Fruit fly (Drosophila melanogaster) whole organism, prepupa: ENCODE results near the gene Muted.

ENCODE experiments used
- Blimp-1 ChIP-seq: fragments of 200-800 bp; sonication (Bioruptor generic); optimal IDR thresholded peaks from 3 replicates; lab custom pipeline; 2017; ENCODE audit warnings: missing biosample characterization, missing genetic modification characterization, mild to moderate bottlenecking, moderate library complexity, missing genetic modification reagents
- CG10631 ChIP-seq: fragments of 200-800 bp; sonication (Bioruptor generic); optimal IDR thresholded peaks from 2 replicates; lab custom pipeline; 2016; ENCODE audit warnings: missing biosample characterization, missing genetic modification characterization
- CG10669 ChIP-seq: fragments of 200-800 bp; sonication (Bioruptor generic); optimal IDR thresholded peaks from 3 replicates; lab custom pipeline; 2018; ENCODE audit warnings: missing biosample characterization, mild to moderate bottlenecking, missing genetic modification characterization, moderate library complexity
- CG11294 ChIP-seq: fragments of 200-800 bp; sonication (Bioruptor generic); IDR thresholded peaks from 2 replicates; pipeline ENCODE4 v1.3.6; 2022; ENCODE audit warnings: missing biosample characterization, missing genetic modification characterization
- CG11762 ChIP-seq: fragments of 200-800 bp; sonication (Bioruptor generic); optimal IDR thresholded peaks from 3 replicates; lab custom pipeline; 2016; ENCODE audit warnings: missing biosample characterization, missing genetic modification characterization; ENCODE audit not compliant: insufficient read depth
- CG11902 ChIP-seq: fragments of 200-800 bp; sonication (Bioruptor generic); optimal IDR thresholded peaks from 3 replicates; lab custom pipeline; 2016; ENCODE audit warnings: missing biosample characterization, missing genetic modification characterization
- CG15336 ChIP-seq: fragments of 200-800 bp; sonication (Bioruptor generic); IDR thresholded peaks from 2 replicates; pipeline ENCODE4 v1.3.6; 2022; ENCODE audit warnings: missing biosample characterization, missing genetic modification characterization
- CG1621 ChIP-seq: fragments of 200-800 bp; sonication (Bioruptor generic); optimal IDR thresholded peaks from 3 replicates; lab custom pipeline; 2018; ENCODE audit warnings: missing biosample characterization, mild to moderate bottlenecking, missing genetic modification characterization
- CG3032 ChIP-seq: fragments of 200-800 bp; optimal IDR thresholded peaks from 2 replicates; lab custom pipeline; 2019; ENCODE audit warnings: missing biosample characterization, mild to moderate bottlenecking, missing genetic modification characterization, moderate library complexity
- CG31627 ChIP-seq: fragments of 200-800 bp; sonication (Bioruptor generic); optimal IDR thresholded peaks from 3 replicates; lab custom pipeline; 2016; ENCODE audit warnings: missing biosample characterization, missing genetic modification characterization
- CG32006 ChIP-seq: fragments of 200-800 bp; sonication (Bioruptor generic); optimal IDR thresholded peaks from 3 replicates; lab custom pipeline; 2017; ENCODE audit warnings: missing biosample characterization, mild to moderate bottlenecking, missing genetic modification characterization
- CG34406 ChIP-seq: fragments of 200-800 bp; sonication (Bioruptor generic); optimal IDR thresholded peaks from 3 replicates; lab custom pipeline; 2016; ENCODE audit warnings: missing biosample characterization, missing genetic modification characterization
- CG3919 ChIP-seq: fragments of 200-800 bp; sonication (Bioruptor generic); optimal IDR thresholded peaks from 3 replicates; lab custom pipeline; 2016; ENCODE audit warnings: missing biosample characterization, missing genetic modification characterization
- CG4318 ChIP-seq: fragments of 200-800 bp; sonication (Bioruptor generic); optimal IDR thresholded peaks from 3 replicates; lab custom pipeline; 2017; ENCODE audit warnings: missing biosample characterization, mild to moderate bottlenecking, missing genetic modification characterization
- CG6163 ChIP-seq: fragments of 200-800 bp; sonication (Bioruptor generic); IDR thresholded peaks from 3 replicates; pipeline ENCODE4 v1.3.6; 2022; ENCODE audit warnings: missing biosample characterization, missing genetic modification characterization
- CG6276 ChIP-seq: fragments of 200-800 bp; sonication (Bioruptor generic); optimal IDR thresholded peaks from 2 replicates; lab custom pipeline; 2017; ENCODE audit warnings: missing biosample characterization, mild to moderate bottlenecking, missing genetic modification characterization
- CG6808 ChIP-seq: fragments of 200-800 bp; sonication (Bioruptor generic); optimal IDR thresholded peaks from 3 replicates; lab custom pipeline; 2017; ENCODE audit warnings: missing biosample characterization, missing genetic modification characterization, mild to moderate bottlenecking, moderate library complexity, missing genetic modification reagents
- CG6854 ChIP-seq: fragments of 200-800 bp; sonication (Bioruptor generic); optimal IDR thresholded peaks from 2 replicates; lab custom pipeline; 2017; ENCODE audit warnings: missing biosample characterization, mild to moderate bottlenecking, missing genetic modification characterization
- CG8119 ChIP-seq: fragments of 200-800 bp; sonication (Bioruptor generic); IDR thresholded peaks from 3 replicates; pipeline ENCODE4 v1.3.6; 2022; ENCODE audit warnings: missing biosample characterization, missing genetic modification characterization
- CG9139 ChIP-seq: fragments of 200-800 bp; sonication (Bioruptor generic); optimal IDR thresholded peaks from 3 replicates; lab custom pipeline; 2017; ENCODE audit warnings: missing biosample characterization, mild to moderate bottlenecking, missing genetic modification characterization
- Eip75B ChIP-seq: fragments of 200-800 bp; sonication (Bioruptor generic); optimal IDR thresholded peaks from 3 replicates; lab custom pipeline; 2016; ENCODE audit warnings: missing biosample characterization, missing genetic modification characterization
- Eip78C ChIP-seq: fragments of 200-800 bp; sonication (Bioruptor generic); peaks from one replicate; lab custom pipeline; 2016; ENCODE audit warnings: missing biosample characterization, missing genetic modification characterization
- Eip93F ChIP-seq: fragments of 200-800 bp; sonication (Bioruptor generic); optimal IDR thresholded peaks from 2 replicates; lab custom pipeline; 2016; ENCODE audit warnings: missing biosample characterization, mild to moderate bottlenecking, missing genetic modification characterization
- Ets21C ChIP-seq: fragments of 200-800 bp; sonication (Bioruptor generic); optimal IDR thresholded peaks from 3 replicates; lab custom pipeline; 2016; ENCODE audit warnings: missing biosample characterization, missing genetic modification characterization
- Hr38 ChIP-seq: sonication (Bioruptor generic); optimal IDR thresholded peaks from 2 replicates; lab custom pipeline; 2016; ENCODE audit warnings: missing biosample characterization, missing genetic modification characterization
- Hr39 ChIP-seq: fragments of 200-800 bp; sonication (Bioruptor generic); optimal IDR thresholded peaks from 2 replicates; lab custom pipeline; 2016; ENCODE audit warnings: missing biosample characterization, missing genetic modification characterization
- Hr4 ChIP-seq: fragments of 200-800 bp; sonication (Bioruptor generic); optimal IDR thresholded peaks from 3 replicates; lab custom pipeline; 2016; ENCODE audit warnings: missing biosample characterization, missing genetic modification characterization
- Lpt ChIP-seq: fragments of 200-800 bp; sonication (Bioruptor generic); optimal IDR thresholded peaks from 3 replicates; lab custom pipeline; 2016; ENCODE audit warnings: missing biosample characterization, missing genetic modification characterization
- Met ChIP-seq: fragments of 200-800 bp; sonication (Bioruptor generic); optimal IDR thresholded peaks from 3 replicates; lab custom pipeline; 2016; ENCODE audit warnings: missing biosample characterization, missing genetic modification characterization
- Smox ChIP-seq: fragments of 200-800 bp; sonication (Bioruptor generic); optimal IDR thresholded peaks from 3 replicates; lab custom pipeline; 2016; ENCODE audit warnings: missing biosample characterization, missing genetic modification characterization
- Sox14 ChIP-seq: fragments of 200-800 bp; sonication (Bioruptor generic); optimal IDR thresholded peaks from 3 replicates; lab custom pipeline; 2016; ENCODE audit warnings: missing biosample characterization, missing genetic modification characterization
- Sox15 ChIP-seq: fragments of 200-800 bp; sonication (Bioruptor generic); optimal IDR thresholded peaks from 3 replicates; lab custom pipeline; 2016; ENCODE audit warnings: missing biosample characterization, missing genetic modification characterization
- cyc ChIP-seq: fragments of 200-800 bp; sonication (Bioruptor generic); optimal IDR thresholded peaks from 3 replicates; lab custom pipeline; 2016; ENCODE audit warnings: missing biosample characterization, missing genetic modification characterization
- dac ChIP-seq: fragments of 200-800 bp; sonication (Bioruptor generic); optimal IDR thresholded peaks from 2 replicates; lab custom pipeline; 2017; ENCODE audit warnings: missing biosample characterization, mild to moderate bottlenecking, missing genetic modification characterization
- eg ChIP-seq: fragments of 200-800 bp; sonication (Bioruptor generic); IDR thresholded peaks from 3 replicates; pipeline ENCODE4 v1.3.6; 2022; ENCODE audit warnings: missing biosample characterization, missing genetic modification characterization
- esn ChIP-seq: fragments of 200-800 bp; sonication (Bioruptor generic); optimal IDR thresholded peaks from 2 replicates; lab custom pipeline; 2016; ENCODE audit warnings: missing biosample characterization, mild to moderate bottlenecking, missing genetic modification characterization, moderate library complexity
- fd85E ChIP-seq: fragments of 200-800 bp; sonication (Bioruptor generic); optimal IDR thresholded peaks from 3 replicates; lab custom pipeline; 2016; ENCODE audit warnings: missing biosample characterization, missing genetic modification characterization
- fkh ChIP-seq: fragments of 200-800 bp; sonication (Bioruptor generic); optimal IDR thresholded peaks from 3 replicates; lab custom pipeline; 2017; ENCODE audit warnings: missing biosample characterization, mild to moderate bottlenecking, missing genetic modification characterization, moderate library complexity
- lz ChIP-seq: fragments of 200-800 bp; sonication (Bioruptor generic); optimal IDR thresholded peaks from 3 replicates; lab custom pipeline; 2016; ENCODE audit warnings: missing biosample characterization, missing genetic modification characterization
- net ChIP-seq: fragments of 200-800 bp; sonication (Bioruptor generic); optimal IDR thresholded peaks from 3 replicates; lab custom pipeline; 2016; ENCODE audit warnings: missing biosample characterization, missing genetic modification characterization
- pdm3 ChIP-seq: fragments of 200-800 bp; sonication (Bioruptor generic); optimal IDR thresholded peaks from 3 replicates; lab custom pipeline; 2016; ENCODE audit warnings: missing biosample characterization, missing genetic modification characterization
- salr ChIP-seq, 2 experiments: fragments of 200-800 bp; sonication (Bioruptor generic); optimal IDR thresholded peaks; 3 replicates each; lab custom pipeline; 2016 to 2018; ENCODE audit warnings: missing biosample characterization in 2 of 2, missing genetic modification characterization in 2 of 2, mild to moderate bottlenecking in 1 of 2
- ss ChIP-seq, 2 experiments: fragments of 200-800 bp; sonication (Bioruptor generic); optimal IDR thresholded peaks; 2 replicates in 1 of 2; 3 replicates in 1 of 2; lab custom pipeline; 2017 to 2018; ENCODE audit warnings: mild to moderate bottlenecking in 2 of 2, missing biosample characterization in 2 of 2, missing genetic modification characterization in 2 of 2, moderate library complexity in 1 of 2
- svp ChIP-seq: fragments of 200-800 bp; sonication (Bioruptor generic); peaks from one replicate; lab custom pipeline; 2016; ENCODE audit warnings: missing biosample characterization, missing genetic modification characterization
- vri ChIP-seq: fragments of 200-800 bp; sonication (Bioruptor generic); optimal IDR thresholded peaks from 3 replicates; lab custom pipeline; 2016; ENCODE audit warnings: missing biosample characterization, mild to moderate bottlenecking, missing genetic modification characterization

Muted gene

dm6 chr3R:22356464-22357410 lies 5.7 kb upstream of the Muted start, which contains the start of gene Sar1:
Sar1 (plus strand) TSS chr3R:22356685.
- TF ChIP-seq CG34406 (GFP tag; lab: Kevin White, UChicago) (no peak), Met (GFP tag; lab: Kevin White, UChicago) (peak; percentile 51), Lpt (GFP tag; lab: Kevin White, UChicago) (no peak), CG3919 (GFP tag; lab: Kevin White, UChicago) (peak; percentile 1), Eip78C (GFP tag; lab: Kevin White, UChicago) (peak; percentile 57), CG6854 (GFP tag; lab: Kevin White, UChicago) (peak; percentile 68), Blimp-1 (GFP tag; lab: Kevin White, UChicago) (peak; percentile 96), CG31627 (peak; percentile 2), CG1621 (tag; lab: Kevin White, UChicago) (peak; percentile 62), Smox (GFP tag; lab: Kevin White, UChicago) (no peak), CG6276 (peak; percentile 41), Hr39 (GFP tag; lab: Kevin White, UChicago) (peak; percentile 17), CG6808 (peak; percentile 58), ss (GFP tag; optimal IDR thresholded peaks at IDR 0.05; lab: Kevin White, UChicago) (peak; percentile 44 to 60), CG15336 (GFP tag; lab: Robert Waterston, UW) (no peak), svp (GFP tag; lab: Kevin White, UChicago) (peak; percentile 44), CG11902 (GFP tag; lab: Kevin White, UChicago) (no peak), Sox14 (GFP tag; lab: Kevin White, UChicago) (peak; percentile 71), CG4318 (GFP tag; lab: Kevin White, UChicago) (no peak), Eip75B (peak; percentile 73), Hr38 (GFP tag; lab: Kevin White, UChicago) (no peak), Sox15 (GFP tag; lab: Kevin White, UChicago) (no peak), CG11294 (GFP tag; lab: Robert Waterston, UW) (no peak), vri (GFP tag; lab: Kevin White, UChicago) (peak; percentile 75), CG3032 (tag; lab: Kevin White, UChicago) (no peak), CG10631 (no peak), fkh (GFP tag; lab: Kevin White, UChicago) (no peak), Ets21C (GFP tag; lab: Kevin White, UChicago) (no peak), cyc (peak; percentile 1)

dm6 chr3R:22357942-22358341 lies 4.5 kb upstream of the Muted start:
- no peak for TF ChIP-seq Ets21C (GFP tag; lab: Kevin White, UChicago)
- TF ChIP-seq fd85E (GFP tag; lab: Kevin White, UChicago) = no peak
- TF ChIP-seq fkh (GFP tag; lab: Kevin White, UChicago) = peak; percentile 43
- no peak for TF ChIP-seq CG15336 (GFP tag; lab: Robert Waterston, UW)
- TF ChIP-seq CG6276 = no peak
- TF ChIP-seq CG10669 = no peak

- TF ChIP-seq dac (no peak), esn (peak; percentile 79), eg (GFP tag; lab: Robert Waterston, UW) (peak; percentile 94), fkh (GFP tag; lab: Kevin White, UChicago) (peak; percentile 72), CG11294 (GFP tag; lab: Robert Waterston, UW) (peak; percentile 84), CG31627 (peak; percentile 68), CG32006 (GFP tag; lab: Kevin White, UChicago) (peak; percentile 84), Hr4 (GFP tag; lab: Kevin White, UChicago) (peak; percentile 89), Lpt (GFP tag; lab: Kevin White, UChicago) (peak; percentile 70), CG6163 (GFP tag; lab: Robert Waterston, UW) (peak; percentile 87), Sox15 (GFP tag; lab: Kevin White, UChicago) (peak; percentile 71), net (GFP tag; lab: Kevin White, UChicago) (peak; percentile 86), Eip78C (GFP tag; lab: Kevin White, UChicago) (peak; percentile 97), CG10669 (peak; percentile 83), vri (GFP tag; lab: Kevin White, UChicago) (peak; percentile 82), Eip93F (GFP tag; lab: Kevin White, UChicago) (no peak), CG1621 (tag; lab: Kevin White, UChicago) (peak; percentile 82), Eip75B (peak; percentile 75), salr (GFP tag; optimal IDR thresholded peaks at IDR 0.05; lab: Kevin White, UChicago) (peak; percentile 69 to 74), CG11762 (peak; percentile 78), pdm3 (GFP tag; lab: Kevin White, UChicago) (peak; percentile 90), CG9139 (GFP tag; lab: Kevin White, UChicago) (no peak), Sox14 (GFP tag; lab: Kevin White, UChicago) (peak; percentile 87), lz (GFP tag; lab: Kevin White, UChicago) (peak; percentile 62), CG8119 (peak; percentile 87)
These were observed 3.6 kb upstream of the Muted start for dm6 chr3R:22358810-22359209.
